Worm (Caenorhabditis elegans): ENCODE results near the gene F59H6.14.

The F59H6.14 gene

DNA sequence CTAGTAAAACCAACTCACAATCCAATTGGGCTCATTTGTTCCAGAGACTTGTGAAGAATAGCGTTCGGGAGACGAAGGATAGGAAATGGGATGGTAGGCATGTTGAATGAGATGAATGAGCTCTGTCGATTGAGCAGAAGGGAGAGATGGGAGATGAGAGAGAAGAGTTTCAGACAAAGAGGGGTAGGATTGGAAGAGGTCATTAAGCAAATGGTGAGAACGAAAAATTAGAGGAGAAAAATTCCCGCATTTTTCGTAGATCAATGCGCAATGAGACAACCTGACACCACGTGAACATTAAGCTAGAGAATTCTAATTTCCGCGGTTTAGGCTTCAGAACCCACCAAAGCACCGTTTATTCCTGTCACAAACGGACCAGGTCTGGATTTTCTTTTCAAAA, 30.6 kb downstream of the F59H6.14 start, which contains the start of gene F07E5.13 (continued):
- TF ChIP-seq pha-4 (tag; optimal IDR thresholded peaks at IDR 0.05): no peak

DNA sequence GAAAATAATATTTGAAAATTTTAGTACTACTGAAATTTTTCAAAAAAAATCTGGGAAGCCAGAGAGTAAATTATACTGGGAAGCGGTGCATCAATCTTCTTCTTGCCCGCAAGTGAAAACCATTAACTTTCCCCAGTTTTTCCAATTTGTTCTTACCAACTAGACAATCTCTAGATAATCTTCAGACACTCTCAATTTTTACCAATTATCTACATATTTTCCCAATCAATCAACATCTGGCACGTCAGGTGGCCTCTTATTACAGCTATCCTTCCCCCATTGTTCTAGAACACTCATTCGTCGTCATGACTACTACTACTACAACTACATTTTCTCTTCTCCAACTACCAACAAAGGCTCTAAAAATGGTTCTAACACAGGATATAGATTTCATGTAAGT, 31.1 kb downstream of the F59H6.14 start, which contains the start of gene fbxb-6:
fbxb-6 (plus strand) TSS at position 301 of the 400 bp plus-strand sequence.
- TF ChIP-seq lin-26 (GFP tag; IDR thresholded peaks at IDR 0.05) (no peak), Y53F4B.3 (GFP tag; IDR thresholded peaks at IDR 0.05) (no peak), zfh-2 (GFP tag; conservative IDR thresholded peaks at IDR 0.05) (no peak), K12H6.12 (tag; optimal IDR thresholded peaks at IDR 0.05) (no peak), bed-1 (GFP tag; IDR thresholded peaks at IDR 0.05) (no peak), ztf-28 (GFP tag; IDR thresholded peaks at IDR 0.05) (no peak)

DNA sequence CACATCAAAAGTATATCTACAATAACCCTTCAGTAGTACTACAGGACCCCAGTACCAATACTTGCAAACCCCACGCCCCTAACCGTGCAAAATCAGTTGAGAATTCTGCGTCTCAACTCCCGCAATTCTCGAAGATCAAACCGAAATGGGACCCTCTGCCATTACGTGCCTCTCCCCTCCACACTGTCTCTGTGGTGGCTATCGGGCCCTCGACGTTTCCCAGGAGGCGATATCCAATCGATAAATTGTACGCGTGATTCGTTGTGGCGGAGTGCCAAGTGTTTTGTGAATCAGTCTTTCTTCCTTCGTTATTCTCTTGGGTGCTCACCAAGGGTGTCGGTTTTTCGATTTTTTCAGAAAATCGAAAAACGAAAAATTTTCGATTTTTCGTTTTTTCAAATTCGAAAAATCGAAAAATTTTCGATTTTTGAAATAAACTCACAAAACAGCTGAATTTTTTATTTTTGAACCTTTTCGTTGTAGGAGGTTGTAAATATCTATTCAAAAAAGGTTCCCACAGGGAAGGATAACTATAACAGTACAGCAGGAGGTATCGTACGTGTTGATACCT, 34.1 kb downstream of the F59H6.14 start, which contains the start of gene F07E5.12:
F07E5.12 (plus strand) TSS at position 521 of the 571 bp plus-strand sequence.
- TF ChIP-seq hsf-1 (GFP tag; IDR thresholded peaks at IDR 0.05): 0 out of 2 replicates have a peak, but pooled peaks have one; percentile 17
- TF ChIP-seq aptf-2 (GFP tag; conservative IDR thresholded peaks at IDR 0.05): peak; percentile 83

- TF ChIP-seq F22D6.2 (tag; optimal IDR thresholded peaks at IDR 0.05) (no peak), madf-6 (GFP tag; IDR thresholded peaks at IDR 0.05) (no peak), hlh-26 (GFP tag; conservative IDR thresholded peaks at IDR 0.05) (no peak), snpc-4 (GFP tag; optimal IDR thresholded peaks at IDR 0.05) (no peak), snpc-4 (tag; optimal IDR thresholded peaks at IDR 0.05) (no peak), F52B5.7 (tag; optimal IDR thresholded peaks at IDR 0.05) (no peak)
Observed at ce11 chrII:2071429-2071828, 38.0 kb downstream of the F59H6.14 start, which contains the start of gene F07E5.7. Gene F07E5.7, minus strand, starts transcription at chrII:2071529.

DNA sequence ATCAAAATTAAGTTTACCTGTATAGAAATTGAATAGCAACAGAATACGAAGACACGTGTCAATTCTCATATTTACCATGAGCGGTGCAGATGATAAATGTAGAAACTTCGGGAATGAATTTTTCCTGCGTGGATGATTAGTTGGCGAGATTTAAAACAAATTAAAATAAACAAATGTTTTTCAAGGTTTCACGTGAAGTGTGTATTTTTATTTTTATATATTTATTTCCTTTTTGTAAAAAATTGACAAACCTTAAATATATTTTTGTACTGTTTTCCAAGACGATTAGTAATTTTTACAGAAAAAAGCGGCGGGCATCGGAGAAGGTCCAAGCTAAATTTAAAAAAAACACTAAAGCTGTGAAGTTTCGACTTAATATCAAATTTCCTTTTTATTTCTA, 42.1 kb downstream of the F59H6.14 start, which contains the start of gene F07E5.8:
F07E5.8 (minus strand) TSS at position 101 of the 400 bp plus-strand sequence.
- TF ChIP-seq F55B11.4 (tag; optimal IDR thresholded peaks at IDR 0.05; ENCODE audit: borderline replicate concordance, insufficient read depth) (no peak), tlf-1 (GFP tag; optimal IDR thresholded peaks at IDR 0.05) (no peak), akir-1 (GFP tag; optimal IDR thresholded peaks at IDR 0.05) (no peak), bed-1 (GFP tag; IDR thresholded peaks at IDR 0.05) (no peak), Y56A3A.18 (GFP tag; IDR thresholded peaks at IDR 0.05) (no peak), B0035.1 (tag; optimal IDR thresholded peaks at IDR 0.05) (no peak), ceh-79 (tag; optimal IDR thresholded peaks at IDR 0.05) (no peak), unc-62 (GFP tag; optimal IDR thresholded peaks at IDR 0.05) (no peak), lin-35 (GFP tag; optimal IDR thresholded peaks at IDR 0.05) (no peak)

DNA sequence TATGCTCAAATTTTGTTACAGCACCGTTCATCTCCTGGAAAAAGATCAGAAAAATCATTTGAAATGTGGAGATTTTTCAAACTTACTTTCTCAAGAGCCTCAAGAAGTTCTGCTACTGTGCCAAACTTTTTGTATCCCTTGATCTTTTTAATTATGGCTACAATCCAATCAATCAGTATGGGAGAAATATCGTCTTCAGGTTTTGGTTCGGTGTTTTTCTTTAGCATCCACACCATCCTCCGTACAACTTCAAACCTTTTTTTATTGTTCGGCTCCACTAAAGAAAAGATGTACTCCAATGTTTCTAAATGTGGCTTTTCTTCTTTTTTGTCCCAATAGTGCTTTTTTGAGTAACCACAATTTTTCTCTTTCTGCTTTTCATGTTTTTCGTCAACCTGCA, 43.1 kb downstream of the F59H6.14 start:
- no peak for TF ChIP-seq K11D2.4 (GFP tag; IDR thresholded peaks at IDR 0.05)
- TF ChIP-seq dpff-1 (tag; optimal IDR thresholded peaks at IDR 0.05): no peak
- no peak for TF ChIP-seq lir-1 (GFP tag; conservative IDR thresholded peaks at IDR 0.05)
- no peak for TF ChIP-seq nfya-1 (tag; optimal IDR thresholded peaks at IDR 0.05; ENCODE audit: borderline replicate concordance, insufficient read depth)
- no peak for TF ChIP-seq attf-3 (GFP tag; conservative IDR thresholded peaks at IDR 0.05)

ce11 chrII:2080425-2080824, 47.0 kb downstream of the F59H6.14 start, which contains the start of gene F07E5.9:
Gene F07E5.9, minus strand, starts transcription at chrII:2080525.
- TF ChIP-seq madf-6 (GFP tag; IDR thresholded peaks at IDR 0.05) (no peak), ceh-79 (tag; optimal IDR thresholded peaks at IDR 0.05) (no peak), ztf-25 (GFP tag; IDR thresholded peaks at IDR 0.05) (no peak)
